Fruit fly (Drosophila melanogaster): ENCODE results near the gene CG10654.

DNA sequence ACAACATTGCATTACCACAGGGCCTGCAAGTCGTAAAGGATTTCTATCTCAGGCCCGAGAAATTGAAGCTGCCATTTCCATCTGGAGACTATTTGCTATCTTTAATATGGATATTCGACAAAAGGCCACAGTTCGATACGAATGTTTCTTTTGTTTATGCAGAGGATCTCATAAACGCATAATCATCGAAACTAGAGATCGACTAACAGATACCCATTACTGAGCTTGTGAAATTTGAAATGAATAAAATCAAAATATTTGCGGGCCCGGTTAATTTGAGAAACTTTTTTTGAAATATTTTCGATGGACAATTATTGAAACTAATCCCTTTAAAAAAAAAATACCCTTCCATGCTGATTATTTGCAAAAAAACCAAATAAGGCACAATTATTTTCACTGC lies 21.5 kb downstream of the CG10654 start:
- TF ChIP-seq Hr78 (GFP tag; optimal IDR thresholded peaks at IDR 0.05) (no peak), tai (GFP tag; optimal IDR thresholded peaks at IDR 0.05) (no peak), Abd-B (GFP tag; optimal IDR thresholded peaks at IDR 0.05) (no peak), fru (GFP tag; optimal IDR thresholded peaks at IDR 0.05) (no peak), sv (GFP tag; optimal IDR thresholded peaks at IDR 0.05) (no peak), usp (GFP tag; optimal IDR thresholded peaks at IDR 0.05) (no peak)

All from whole organism, wandering third instar larva.